Fruit fly (Drosophila melanogaster): ENCODE measurements around the gene CG14356.

Gene CG14356

dm6 chr3R:14098527-14099109, 33.3 kb downstream of the CG14356 start:
- no peak for TF ChIP-seq CG34367 (tag; optimal IDR thresholded peaks at IDR 0.05)
- TF ChIP-seq CG14655 (GFP tag; optimal IDR thresholded peaks at IDR 0.05): no peak
- no peak for TF ChIP-seq D1 (tag; optimal IDR thresholded peaks at IDR 0.05)
- TF ChIP-seq CG17806 (tag; optimal IDR thresholded peaks at IDR 0.05): no peak
- TF ChIP-seq Pif1B (GFP tag; optimal IDR thresholded peaks at IDR 0.05): no peak
- TF ChIP-seq EcR (GFP tag; optimal IDR thresholded peaks at IDR 0.05): no peak
- TF ChIP-seq CG32121 (GFP tag; IDR thresholded peaks at IDR 0.05): 0 out of 2 replicates have a peak, but pooled peaks have one; percentile 27
- peak; percentile 60 for TF ChIP-seq CG4496 (GFP tag; IDR thresholded peaks at IDR 0.05)
- TF ChIP-seq Pif1A (GFP tag; optimal IDR thresholded peaks at IDR 0.05): no peak
- peak; percentile 82 for TF ChIP-seq CG8159 (tag; optimal IDR thresholded peaks at IDR 0.05)
- TF ChIP-seq Ets98B (GFP tag; IDR thresholded peaks at IDR 0.05): 0 out of 2 replicates have a peak, but pooled peaks have one; percentile 18
- TF ChIP-seq CG9948 (tag; optimal IDR thresholded peaks at IDR 0.05): no peak
- TF ChIP-seq CG15710 (tag; optimal IDR thresholded peaks at IDR 0.05): no peak
- no peak for TF ChIP-seq CG12605 (GFP tag; IDR thresholded peaks at IDR 0.05)

dm6 chr3R:14097980-14098379, 33.9 kb downstream of the CG14356 start, which contains the start of gene CG9920:
Gene CG9920, minus strand, starts transcription at chr3R:14098080.
- TF ChIP-seq CG4496 (GFP tag; IDR thresholded peaks at IDR 0.05): no peak

DNA sequence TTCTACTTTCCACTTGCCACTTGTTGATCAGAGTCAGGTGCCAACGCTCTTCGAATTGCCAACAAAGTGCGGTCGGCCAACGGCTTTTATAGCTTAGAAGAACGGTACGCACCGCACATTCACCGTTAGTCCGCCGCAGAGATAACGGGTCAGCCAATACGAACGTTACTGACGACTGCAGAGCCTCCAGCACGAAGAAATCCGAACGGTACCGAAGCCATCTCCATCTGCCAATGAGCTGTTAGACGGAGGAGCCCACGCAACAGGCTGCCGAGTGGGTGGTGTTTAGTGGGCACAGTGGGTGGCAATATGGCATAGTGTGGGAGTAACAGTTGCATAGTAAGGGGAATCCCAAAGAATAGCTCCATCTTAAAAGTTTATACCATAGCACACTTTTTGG, 35.1 kb downstream of the CG14356 start, which contains the start of gene CCHa1:
Gene CCHa1, minus strand, starts transcription at position 44 of the 400 bp plus-strand sequence.
- TF ChIP-seq CG4496 (GFP tag; IDR thresholded peaks at IDR 0.05) (no peak), CG12605 (GFP tag; IDR thresholded peaks at IDR 0.05) (0 out of 2 replicates have a peak, but pooled peaks have one; percentile 19)

- TF ChIP-seq fd96Ca (GFP tag; IDR thresholded peaks at IDR 0.05) (no peak), Snoo (tag; optimal IDR thresholded peaks at IDR 0.05) (no peak), Pif1B (GFP tag; optimal IDR thresholded peaks at IDR 0.05) (no peak), CG8301 (tag; optimal IDR thresholded peaks at IDR 0.05) (no peak), Pif1A (GFP tag; optimal IDR thresholded peaks at IDR 0.05) (no peak), D1 (tag; optimal IDR thresholded peaks at IDR 0.05) (no peak), CG15710 (tag; optimal IDR thresholded peaks at IDR 0.05) (no peak), CG17806 (tag; optimal IDR thresholded peaks at IDR 0.05) (no peak), CG14655 (GFP tag; optimal IDR thresholded peaks at IDR 0.05) (no peak), EcR (GFP tag; optimal IDR thresholded peaks at IDR 0.05) (no peak), CG4496 (GFP tag; IDR thresholded peaks at IDR 0.05) (no peak), Ets98B (GFP tag; IDR thresholded peaks at IDR 0.05) (no peak), CG12605 (GFP tag; IDR thresholded peaks at IDR 0.05) (no peak), CG9948 (tag; optimal IDR thresholded peaks at IDR 0.05) (no peak), CG13204 (GFP tag; optimal IDR thresholded peaks at IDR 0.05) (no peak), CG32121 (GFP tag; IDR thresholded peaks at IDR 0.05) (no peak)
Measured at dm6 chr3R:14095916-14096315, 36.0 kb downstream of the CG14356 start.

DNA sequence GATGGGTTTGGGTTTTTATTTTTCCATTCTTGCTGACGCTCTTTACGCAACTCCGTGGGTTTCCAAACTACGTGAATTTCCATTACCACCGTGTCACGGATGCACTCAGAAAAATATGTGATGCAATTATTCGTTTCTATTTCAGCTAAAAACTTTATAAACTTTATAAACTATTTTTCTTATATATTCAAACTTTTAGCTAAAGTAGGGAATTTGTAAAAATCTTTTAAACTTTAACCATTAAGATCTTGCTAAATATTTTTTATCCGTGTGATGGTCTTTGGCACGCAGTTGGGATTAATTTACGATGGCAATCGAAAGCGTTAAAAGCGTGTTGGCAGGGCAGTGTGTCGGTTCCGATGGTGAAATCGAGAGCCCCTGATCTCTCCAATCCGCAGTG, 36.4 kb downstream of the CG14356 start:
- TF ChIP-seq CG14655 (GFP tag; optimal IDR thresholded peaks at IDR 0.05) (no peak), CG12605 (GFP tag; IDR thresholded peaks at IDR 0.05) (no peak), CG17806 (tag; optimal IDR thresholded peaks at IDR 0.05) (no peak), CG32121 (GFP tag; IDR thresholded peaks at IDR 0.05) (no peak), Ets98B (GFP tag; IDR thresholded peaks at IDR 0.05) (no peak), CG13204 (GFP tag; optimal IDR thresholded peaks at IDR 0.05) (no peak), D1 (tag; optimal IDR thresholded peaks at IDR 0.05) (no peak), EcR (GFP tag; optimal IDR thresholded peaks at IDR 0.05) (no peak), CG4496 (GFP tag; IDR thresholded peaks at IDR 0.05) (no peak), rn (GFP tag; IDR thresholded peaks at IDR 0.05) (no peak), CG8159 (tag; optimal IDR thresholded peaks at IDR 0.05) (no peak), CG10348 (GFP tag; IDR thresholded peaks at IDR 0.05) (no peak)

- TF ChIP-seq CG9948 (tag; optimal IDR thresholded peaks at IDR 0.05): peak; percentile 22
- peak; percentile 24 for TF ChIP-seq CG34367 (tag; optimal IDR thresholded peaks at IDR 0.05)
- no peak for TF ChIP-seq EcR (GFP tag; optimal IDR thresholded peaks at IDR 0.05)
- TF ChIP-seq D1 (tag; optimal IDR thresholded peaks at IDR 0.05): peak; percentile 75
- TF ChIP-seq CG8301 (tag; optimal IDR thresholded peaks at IDR 0.05): peak; percentile 60
- peak; percentile 34 for TF ChIP-seq Pif1A (GFP tag; optimal IDR thresholded peaks at IDR 0.05)
- TF ChIP-seq CG8159 (tag; optimal IDR thresholded peaks at IDR 0.05): peak; percentile 40
- TF ChIP-seq Pif1B (GFP tag; optimal IDR thresholded peaks at IDR 0.05): peak; percentile 30
- peak; percentile 36 for TF ChIP-seq CG14655 (GFP tag; optimal IDR thresholded peaks at IDR 0.05)
- peak; percentile 15 for TF ChIP-seq Snoo (tag; optimal IDR thresholded peaks at IDR 0.05)
- TF ChIP-seq CG12605 (GFP tag; IDR thresholded peaks at IDR 0.05): no peak
- no peak for TF ChIP-seq CG10348 (GFP tag; IDR thresholded peaks at IDR 0.05)
- peak; percentile 52 for TF ChIP-seq CG17806 (tag; optimal IDR thresholded peaks at IDR 0.05)
Measured at dm6 chr3R:14088887-14089567, 42.8 kb downstream of the CG14356 start, which contains the start of gene Npc2b. Gene Npc2b, plus strand, starts transcription at chr3R:14089517.

- peak; percentile 78 for TF ChIP-seq EcR (GFP tag; optimal IDR thresholded peaks at IDR 0.05)
- no peak for TF ChIP-seq Snoo (tag; optimal IDR thresholded peaks at IDR 0.05)
Measured at dm6 chr3R:14088157-14088556, 43.7 kb downstream of the CG14356 start.

Data from whole organism, pupa.